Worm (Caenorhabditis elegans): ENCODE results near the gene str-5.
"Not testable (repeated sequence)": the region's sequence is repeated elsewhere in the genome, so short reads cannot be mapped to it uniquely, and the experiment has no call there.

str-5 gene

ce11 chrV:15803079-15803478 lies 50.0 kb downstream of the str-5 start, which contains the start of gene srd-27:
Gene srd-27, plus strand, starts transcription at chrV:15803379.
- not testable (repeated sequence) for TF ChIP-seq ztf-29, ztf-23, T22C8.4 (GFP tag; IDR thresholded peaks at IDR 0.05)

- TF ChIP-seq ref-1 (GFP tag; conservative IDR thresholded peaks at IDR 0.05); cog-1 (tag; optimal IDR thresholded peaks at IDR 0.05); klf-2 (GFP tag; conservative IDR thresholded peaks at IDR 0.05): not testable (repeated sequence)
These were observed 50.7 kb downstream of the str-5 start, which contains the start of gene T26E4.18 for ce11 chrV:15803748-15804147. Gene T26E4.18, minus strand, starts transcription at chrV:15803848.

Data from whole organism, midembryonic.